Worm (Caenorhabditis elegans): ENCODE data around the gene hlh-3.
A peak's percentile ranks its signal among the peaks of the same experiment; 100 is the strongest.

DNA sequence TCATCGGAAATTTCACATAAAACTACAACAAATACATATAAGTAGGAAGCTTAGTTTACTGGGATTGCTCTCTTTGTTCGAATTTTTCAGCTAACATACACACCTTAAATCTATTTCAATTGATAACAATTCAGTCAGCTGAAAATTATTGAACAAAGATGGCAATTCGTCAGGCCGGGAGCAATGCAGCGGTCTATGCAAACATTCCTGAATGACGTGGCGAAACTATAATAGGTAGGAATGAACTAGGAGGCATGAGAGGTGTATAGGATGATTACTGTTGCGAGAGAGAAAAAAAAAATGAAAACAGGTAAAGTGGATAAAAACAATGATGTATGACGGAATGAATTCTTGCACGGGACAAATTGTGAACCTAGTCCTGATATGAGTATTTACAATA, 44.3 kb upstream of the hlh-3 start:
- no peak for TF ChIP-seq ama-1 (optimal IDR thresholded peaks at IDR 0.05)
- TF ChIP-seq unc-62 (GFP tag; optimal IDR thresholded peaks at IDR 0.05): no peak
- no peak for TF ChIP-seq jun-1 (tag; optimal IDR thresholded peaks at IDR 0.05)
- no peak for TF ChIP-seq fos-1 (tag; optimal IDR thresholded peaks at IDR 0.05)
- no peak for TF ChIP-seq nhr-23 (tag; optimal IDR thresholded peaks at IDR 0.05)
- TF ChIP-seq zag-1 (tag; optimal IDR thresholded peaks at IDR 0.05): no peak
- TF ChIP-seq pqm-1 (tag; optimal IDR thresholded peaks at IDR 0.05): peak; percentile 62
